Worm (Caenorhabditis elegans): Measurements from ENCODE around the gene F14D7.14.

The F14D7.14 gene

ce11 chrV:14331477-14331876 lies 21.7 kb downstream of the F14D7.14 start, which contains the start of gene F47B8.8:
Gene F47B8.8 (plus strand): TSS chrV:14331733.
- no peak for TF ChIP-seq nhr-84 (tag; optimal IDR thresholded peaks at IDR 0.05)
- no peak for TF ChIP-seq unc-130 (tag; optimal IDR thresholded peaks at IDR 0.05)
- no peak for TF ChIP-seq zip-4 (GFP tag; optimal IDR thresholded peaks at IDR 0.05)
- TF ChIP-seq unc-30 (tag; optimal IDR thresholded peaks at IDR 0.05): no peak
- TF ChIP-seq elt-3 (tag; optimal IDR thresholded peaks at IDR 0.05): peak in 1 of 6 experiments; percentile 58
- TF ChIP-seq lin-13 (GFP tag; optimal IDR thresholded peaks at IDR 0.05): no peak
- TF ChIP-seq C04F5.9 (tag; optimal IDR thresholded peaks at IDR 0.05): no peak
- no peak for TF ChIP-seq mep-1 (tag; optimal IDR thresholded peaks at IDR 0.05)
- no peak for TF ChIP-seq lin-35 (GFP tag; optimal IDR thresholded peaks at IDR 0.05)
- TF ChIP-seq nhr-12 (tag; optimal IDR thresholded peaks at IDR 0.05): no peak
- no peak for TF ChIP-seq fkh-8 (tag; optimal IDR thresholded peaks at IDR 0.05)
- no peak for TF ChIP-seq pqm-1 (tag; optimal IDR thresholded peaks at IDR 0.05)
- no peak for TF ChIP-seq unc-62 (GFP tag; optimal IDR thresholded peaks at IDR 0.05)
- no peak for TF ChIP-seq lsy-2 (tag; optimal IDR thresholded peaks at IDR 0.05)
- TF ChIP-seq blmp-1 (tag; optimal IDR thresholded peaks at IDR 0.05): peak; percentile 73
- no peak for TF ChIP-seq efl-1 (optimal IDR thresholded peaks at IDR 0.05)
- no peak for TF ChIP-seq efl-1 (GFP tag; optimal IDR thresholded peaks at IDR 0.05 in 1 of 2)
- no peak for TF ChIP-seq nhr-11 (tag; optimal IDR thresholded peaks at IDR 0.05)
- TF ChIP-seq C16A3.4 (tag; optimal IDR thresholded peaks at IDR 0.05): no peak
- TF ChIP-seq mdl-1 (tag; optimal IDR thresholded peaks at IDR 0.05): peak in 1 of 2 experiments; percentile 20
- TF ChIP-seq C34B4.2 (tag; optimal IDR thresholded peaks at IDR 0.05): no peak
- no peak for TF ChIP-seq vab-15 (tag; optimal IDR thresholded peaks at IDR 0.05)
- no peak for TF ChIP-seq isw-1 (GFP tag; IDR thresholded peaks at IDR 0.05)
- TF ChIP-seq grh-1 (GFP tag; IDR thresholded peaks at IDR 0.05): peak; percentile 65
- peak; percentile 36 for TF ChIP-seq snu-23 (GFP tag; optimal IDR thresholded peaks at IDR 0.05)
- peak; percentile 55 for TF ChIP-seq lin-14 (GFP tag; optimal IDR thresholded peaks at IDR 0.05)
- TF ChIP-seq nhr-85 (tag): peak; percentile 75
- no peak for TF ChIP-seq aly-2 (tag; optimal IDR thresholded peaks at IDR 0.05)
- TF ChIP-seq pag-3 (tag; optimal IDR thresholded peaks at IDR 0.05; ENCODE audit: borderline replicate concordance, insufficient read depth): no peak
- no peak for TF ChIP-seq snpc-4 (tag; optimal IDR thresholded peaks at IDR 0.05)
- no peak for TF ChIP-seq zag-1 (tag; optimal IDR thresholded peaks at IDR 0.05)
- TF ChIP-seq sox-4 (tag; optimal IDR thresholded peaks at IDR 0.05): no peak
- no peak for TF ChIP-seq nhr-77 (tag; optimal IDR thresholded peaks at IDR 0.05)
- TF ChIP-seq ztf-11 (tag; optimal IDR thresholded peaks at IDR 0.05): no peak
- no peak for TF ChIP-seq nhr-90 (tag; optimal IDR thresholded peaks at IDR 0.05; ENCODE audit: poor library complexity)
- TF ChIP-seq tbx-2 (tag; optimal IDR thresholded peaks at IDR 0.05): no peak
- TF ChIP-seq nhr-71 (tag; optimal IDR thresholded peaks at IDR 0.05): peak; percentile 5

ce11 chrV:14333116-14333515 lies 23.4 kb downstream of the F14D7.14 start, which contains the start of gene srm-4:
Gene srm-4 (plus strand): TSS chrV:14333416.
- TF ChIP-seq nhr-19 (GFP tag; conservative IDR thresholded peaks at IDR 0.05) (no peak), efl-3 (GFP tag; optimal IDR thresholded peaks at IDR 0.05) (no peak), lir-3 (tag; optimal IDR thresholded peaks at IDR 0.05; ENCODE audit: poor library complexity) (no peak), F16B12.6 (tag; optimal IDR thresholded peaks at IDR 0.05) (no peak), lin-35 (GFP tag; optimal IDR thresholded peaks at IDR 0.05) (no peak), lsy-2 (tag; optimal IDR thresholded peaks at IDR 0.05) (no peak), nhr-28 (tag; optimal IDR thresholded peaks at IDR 0.05) (no peak)

ce11 chrV:14334901-14335300 lies 25.2 kb downstream of the F14D7.14 start, which contains the start of gene srm-5:
Gene srm-5 (plus strand): TSS chrV:14335201.
- TF ChIP-seq egl-13 (tag; optimal IDR thresholded peaks at IDR 0.05) (no peak), nhr-71 (tag; optimal IDR thresholded peaks at IDR 0.05) (peak; percentile 7), fkh-8 (tag; optimal IDR thresholded peaks at IDR 0.05) (peak; percentile 28)

Measured in whole organism, L1 larva.